Worm (Caenorhabditis elegans) whole organism, early embryonic: ENCODE data around the gene CD4.8.

ENCODE experiments used
- B0310.2 ChIP-seq: sonication (generic microtip); optimal IDR thresholded peaks from 2 replicates; lab custom pipeline; 2016; ENCODE audit warnings: mild to moderate bottlenecking, missing genetic modification characterization, missing compliant biosample characterization
- F13C5.2 ChIP-seq: sonication (generic microtip); optimal IDR thresholded peaks from 2 replicates; lab custom pipeline; 2017; ENCODE audit warnings: mild to moderate bottlenecking, missing genetic modification characterization, inconsistent platforms, missing compliant biosample characterization
- aly-1 ChIP-seq: sonication (generic microtip); optimal IDR thresholded peaks from 2 replicates; lab custom pipeline; 2016; ENCODE audit warnings: missing genetic modification characterization, missing compliant biosample characterization
- ama-1 ChIP-seq: fragments of 150-350 bp; optimal IDR thresholded peaks from 2 replicates; lab custom pipeline; 2014
- ceh-36 ChIP-seq: sonication (generic microtip); optimal IDR thresholded peaks from 2 replicates; lab custom pipeline; 2016; ENCODE audit warnings: missing genetic modification characterization, inconsistent platforms, missing compliant biosample characterization
- ets-7 ChIP-seq: sonication (generic microtip); optimal IDR thresholded peaks from 2 replicates; lab custom pipeline; 2016; ENCODE audit warnings: missing genotype, missing genetic modification characterization, missing compliant biosample characterization
- hmbx-1 ChIP-seq: sonication (generic microtip); optimal IDR thresholded peaks from 2 replicates; lab custom pipeline; 2016; ENCODE audit warnings: mild to moderate bottlenecking, missing genetic modification characterization, missing compliant biosample characterization
- pes-1 ChIP-seq: fragments of 200-800 bp; sonication (Bioruptor generic); IDR thresholded peaks from 2 replicates; pipeline ENCODE4 v1.3.6; 2022; ENCODE audit warnings: missing genetic modification reagents, missing genetic modification characterization, missing compliant biosample characterization
- tbx-37 ChIP-seq: fragments of 200-800 bp; sonication (Bioruptor generic); conservative IDR thresholded peaks from 2 replicates; pipeline ENCODE4 v1.3.6; 2022; ENCODE audit warnings: missing genetic modification reagents, missing genetic modification characterization, missing compliant biosample characterization
- tra-4 ChIP-seq: sonication (generic microtip); optimal IDR thresholded peaks from 2 replicates; lab custom pipeline; 2017; ENCODE audit warnings: missing genetic modification characterization, missing compliant biosample characterization

ce11 chrV:5620040-5620439, 18.9 kb upstream of the CD4.8 start, which contains the start of gene memb-2:
- TF ChIP-seq F13C5.2 (tag; lab: Kevin White, UChicago) (no peak), B0310.2 (tag; lab: Kevin White, UChicago) (no peak), ets-7 (tag; lab: Kevin White, UChicago) (no peak), tra-4 (tag; lab: Kevin White, UChicago) (no peak), ama-1 (lab: Kevin White, UChicago) (no peak), pes-1 (no peak), ceh-36 (no peak), aly-1 (tag; lab: Kevin White, UChicago) (no peak), tbx-37 (GFP tag; lab: Robert Waterston, UW) (no peak), hmbx-1 (tag; lab: Kevin White, UChicago) (no peak)
